Worm (Caenorhabditis elegans) whole organism, young adult: ENCODE measurements around the gene C27A2.8.
A peak's percentile ranks its signal among the peaks of the same experiment; 100 is the strongest.

ENCODE experiments used
- B0019.2 ChIP-seq: fragments of 200-800 bp; sonication (Bioruptor generic); conservative IDR thresholded peaks from 2 replicates; pipeline ENCODE4 v1.3.6; 2022; ENCODE audit warnings: missing genetic modification reagents, missing genetic modification characterization, missing compliant biosample characterization
- B0035.1 ChIP-seq: sonication (generic microtip); optimal IDR thresholded peaks from 2 replicates; lab custom pipeline; 2016; ENCODE audit warnings: missing genetic modification characterization, mild to moderate bottlenecking, missing compliant biosample characterization, missing genotype, missing genetic modification reagents
- T07F8.4 ChIP-seq: sonication (generic microtip); optimal IDR thresholded peaks from 2 replicates; lab custom pipeline; 2016; ENCODE audit warnings: mild to moderate bottlenecking, missing genetic modification characterization, moderate library complexity, missing compliant biosample characterization
- Y67H2A.10 ChIP-seq: fragments of 200-800 bp; sonication (Bioruptor generic); conservative IDR thresholded peaks from 2 replicates; pipeline ENCODE4 v1.3.6; 2022; ENCODE audit warnings: missing genetic modification reagents, missing genetic modification characterization, missing compliant biosample characterization
- Y79H2A.3 ChIP-seq: fragments of 200-800 bp; sonication (Bioruptor generic); conservative IDR thresholded peaks from 2 replicates; pipeline ENCODE4 v1.3.6; 2022; ENCODE audit warnings: missing genetic modification reagents, missing genetic modification characterization, missing compliant biosample characterization
- akir-1 ChIP-seq: fragments of 200-800 bp; sonication (Bioruptor generic); optimal IDR thresholded peaks from 2 replicates; lab custom pipeline; 2018; ENCODE audit warnings: mild to moderate bottlenecking, missing genetic modification characterization, moderate library complexity, missing compliant biosample characterization
- athp-1 ChIP-seq: sonication (generic microtip); optimal IDR thresholded peaks from 2 replicates; lab custom pipeline; 2017; ENCODE audit warnings: mild to moderate bottlenecking, missing genetic modification characterization, missing compliant biosample characterization
- bed-1 ChIP-seq: fragments of 200-800 bp; sonication (Bioruptor generic); IDR thresholded peaks from 2 replicates; pipeline ENCODE4 v1.3.6; 2022; ENCODE audit warnings: missing genetic modification reagents, missing genetic modification characterization, missing compliant biosample characterization
- ccch-3 ChIP-seq: fragments of 200-800 bp; sonication (Bioruptor generic); optimal IDR thresholded peaks from 2 replicates; lab custom pipeline; 2018; ENCODE audit warnings: mild to moderate bottlenecking, missing genetic modification characterization, missing compliant biosample characterization
- cebp-1 ChIP-seq, 2 experiments: fragments of 200-800 bp in 1 of 2; sonication (Bioruptor generic) in 1 of 2; sonication (generic microtip) in 1 of 2; IDR thresholded peaks in 1 of 2; optimal IDR thresholded peaks in 1 of 2; 2 replicates each; pipeline versions ENCODE4 v1.3.6 to Lab custom; 2017 to 2022; ENCODE audit warnings: missing compliant biosample characterization in 2 of 2, missing genetic modification characterization in 2 of 2, mild to moderate bottlenecking in 1 of 2, missing genetic modification reagents in 1 of 2, moderate library complexity in 1 of 2
- ceh-27 ChIP-seq: fragments of 200-800 bp; sonication (Bioruptor generic); optimal IDR thresholded peaks from 2 replicates; lab custom pipeline; 2018; ENCODE audit warnings: mild to moderate bottlenecking, missing genetic modification characterization, moderate library complexity, missing compliant biosample characterization
- hlh-12 ChIP-seq: sonication (generic microtip); optimal IDR thresholded peaks from 2 replicates; lab custom pipeline; 2016; ENCODE audit warnings: missing genetic modification characterization, missing compliant biosample characterization
- hlh-26 ChIP-seq: fragments of 200-800 bp; sonication (Bioruptor generic); conservative IDR thresholded peaks from 2 replicates; pipeline ENCODE4 v1.3.6; 2022; ENCODE audit warnings: missing genetic modification reagents, missing genetic modification characterization, missing compliant biosample characterization
- hmg-1.2 ChIP-seq: fragments of 200-800 bp; sonication (Bioruptor generic); IDR thresholded peaks from 2 replicates; pipeline ENCODE4 v1.3.6; 2022; ENCODE audit warnings: missing genetic modification reagents, missing genetic modification characterization, missing compliant biosample characterization
- lin-40 ChIP-seq: sonication (generic microtip); optimal IDR thresholded peaks from 2 replicates; lab custom pipeline; 2016; ENCODE audit warnings: missing genetic modification characterization, mild to moderate bottlenecking, missing compliant biosample characterization, missing genotype, missing genetic modification reagents
- lsl-1 ChIP-seq: fragments of 200-800 bp; sonication (Bioruptor generic); optimal IDR thresholded peaks from 2 replicates; lab custom pipeline; 2018; ENCODE audit warnings: mild to moderate bottlenecking, missing genetic modification characterization, moderate library complexity, missing compliant biosample characterization
- nfya-2 ChIP-seq: fragments of 200-800 bp; sonication (Bioruptor generic); IDR thresholded peaks from 2 replicates; pipeline ENCODE4 v1.3.6; 2022; ENCODE audit warnings: missing genetic modification reagents, missing genetic modification characterization, missing compliant biosample characterization
- snpc-1.1 ChIP-seq: sonication (generic microtip); optimal IDR thresholded peaks from 2 replicates; lab custom pipeline; 2017; ENCODE audit warnings: missing genetic modification characterization, mild to moderate bottlenecking, missing compliant biosample characterization, antibody characterized with exemption, moderate library complexity, missing genotype, missing genetic modification reagents; ENCODE audit not compliant: insufficient read depth
- tbp1 ChIP-seq: fragments of 200-800 bp; sonication (Bioruptor generic); optimal IDR thresholded peaks from 2 replicates; lab custom pipeline; 2018; ENCODE audit warnings: mild to moderate bottlenecking, missing genetic modification characterization, missing compliant biosample characterization
- tbx-9 ChIP-seq: sonication (generic microtip); optimal IDR thresholded peaks from 2 replicates; lab custom pipeline; 2016; ENCODE audit warnings: borderline replicate concordance, missing genetic modification characterization, inconsistent platforms, missing compliant biosample characterization
- unc-130 ChIP-seq: sonication (generic microtip); optimal IDR thresholded peaks from 2 replicates; lab custom pipeline; 2016; ENCODE audit warnings: missing genetic modification reagents, missing genetic modification characterization, missing compliant biosample characterization
- unc-62 ChIP-seq: fragments of 150-350 bp; optimal IDR thresholded peaks from 2 replicates; lab custom pipeline; 2014; ENCODE audit warnings: missing biosample characterization, missing genetic modification reagents, missing genetic modification characterization
- xnd-1 ChIP-seq: sonication (generic microtip); optimal IDR thresholded peaks from 2 replicates; lab custom pipeline; 2016; ENCODE audit warnings: missing genotype, missing genetic modification reagents, missing genetic modification characterization, missing compliant biosample characterization
- zim-3 ChIP-seq: sonication (generic microtip); optimal IDR thresholded peaks from 2 replicates; lab custom pipeline; 2017; ENCODE audit warnings: mild to moderate bottlenecking, missing genetic modification characterization, moderate library complexity, missing compliant biosample characterization
- ztf-26 ChIP-seq: sonication (generic microtip); optimal IDR thresholded peaks from 2 replicates; lab custom pipeline; 2017; ENCODE audit warnings: missing genetic modification characterization, missing compliant biosample characterization
- ztf-28 ChIP-seq: fragments of 200-800 bp; sonication (Bioruptor generic); IDR thresholded peaks from 2 replicates; pipeline ENCODE4 v1.3.6; 2022; ENCODE audit warnings: missing genetic modification reagents, missing genetic modification characterization, missing compliant biosample characterization

Gene C27A2.8

DNA sequence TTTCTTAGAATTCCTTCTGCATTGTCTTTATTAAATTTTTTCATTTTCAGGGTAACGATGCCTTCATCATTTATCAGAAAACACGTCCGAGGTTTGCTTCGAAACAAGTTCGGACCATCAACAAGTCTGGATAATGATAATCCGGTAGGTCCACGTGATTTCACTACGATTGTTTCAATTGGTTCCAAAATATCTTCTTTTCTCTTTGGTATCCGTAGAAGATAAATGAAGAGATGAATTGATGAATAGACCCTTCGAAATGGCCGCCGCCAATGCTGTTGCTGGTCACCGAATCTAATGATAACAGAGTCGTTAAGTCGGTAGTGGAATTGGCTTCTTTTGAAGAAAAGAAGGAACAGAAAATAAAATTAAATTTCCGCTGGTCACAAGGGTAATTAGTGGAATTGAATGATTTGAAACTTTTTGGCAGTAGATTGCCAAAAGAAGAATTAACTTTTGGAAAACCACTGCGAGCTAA lies 17.9 kb downstream of the C27A2.8 start, which contains the start of gene F33G12.6:
TSS of gene F33G12.6 (plus strand) at position 51 of the 478 bp plus-strand sequence.
- TF ChIP-seq ceh-27 (GFP tag; lab: Kevin White, UChicago) = no peak
- TF ChIP-seq hlh-26 (GFP tag; lab: Robert Waterston, UW) = no peak
- TF ChIP-seq, all 124 proteins: peak for 0

- TF ChIP-seq B0035.1 (tag; lab: Kevin White, UChicago) = no peak
- TF ChIP-seq unc-62 (GFP tag; lab: Kevin White, UChicago) = peak; percentile 37
- TF ChIP-seq ztf-28 (GFP tag; lab: Robert Waterston, UW) = no peak
- no peak for TF ChIP-seq athp-1 (tag; lab: Kevin White, UChicago)
- TF ChIP-seq ccch-3 (GFP tag; lab: Kevin White, UChicago) = no peak
- no peak for TF ChIP-seq akir-1 (GFP tag; lab: Kevin White, UChicago)
- TF ChIP-seq T07F8.4 (tag; lab: Kevin White, UChicago) = no peak
- TF ChIP-seq nfya-2 = no peak
- TF ChIP-seq Y67H2A.10 (GFP tag; lab: Robert Waterston, UW) = no peak
- no peak for TF ChIP-seq Y79H2A.3 (GFP tag; lab: Robert Waterston, UW)
- TF ChIP-seq lin-40 (tag; lab: Kevin White, UChicago) = peak; percentile 45
- no peak for TF ChIP-seq xnd-1
- peak; percentile 47 for TF ChIP-seq ceh-27 (GFP tag; lab: Kevin White, UChicago)
- no peak for TF ChIP-seq bed-1
Observed at ce11 chrII:5049249-5049648, 18.6 kb downstream of the C27A2.8 start.

ce11 chrII:5048185-5048795 lies 19.6 kb downstream of the C27A2.8 start:
- TF ChIP-seq xnd-1 = no peak
- TF ChIP-seq ztf-26 (tag; lab: Kevin White, UChicago) = no peak

DNA sequence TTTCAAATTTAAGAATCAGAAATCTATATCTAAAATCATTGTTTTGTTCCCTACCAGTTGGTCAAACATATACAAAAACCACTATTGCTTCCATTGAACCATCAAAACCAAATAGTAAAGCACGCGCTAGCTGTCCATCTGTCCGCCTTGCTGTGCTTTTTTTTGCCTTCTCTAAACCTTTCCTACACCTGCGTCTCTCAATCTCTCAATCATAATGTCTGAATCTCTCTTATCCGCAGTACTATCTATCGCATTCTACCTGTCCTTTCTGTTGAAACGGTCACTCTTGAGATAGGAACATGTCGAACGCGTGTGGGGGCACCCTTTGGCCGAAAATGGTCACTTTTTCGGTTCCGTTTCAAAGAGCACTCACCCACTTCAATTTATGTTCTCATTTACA lies 20.6 kb downstream of the C27A2.8 start:
- TF ChIP-seq hmg-1.2 (GFP tag; lab: Robert Waterston, UW) = peak; percentile 70; the same call in 1 of the 2 replicates
- no peak for TF ChIP-seq tbx-9 (tag; lab: Kevin White, UChicago)
- no peak for TF ChIP-seq cebp-1 (GFP tag; IDR thresholded peaks at IDR 0.05; lab: Robert Waterston, UW)
- TF ChIP-seq cebp-1 (tag; optimal IDR thresholded peaks at IDR 0.05; lab: Kevin White, UChicago) = peak; percentile 19

ce11 chrII:5046209-5047200 lies 21.3 kb downstream of the C27A2.8 start:
- TF ChIP-seq zim-3 (tag; lab: Kevin White, UChicago) (no peak), snpc-1.1 (no peak), hlh-12 (tag; lab: Kevin White, UChicago) (no peak), B0019.2 (GFP tag; lab: Robert Waterston, UW) (no peak), tbp1 (no peak), lsl-1 (GFP tag; lab: Kevin White, UChicago) (no peak), ztf-28 (GFP tag; lab: Robert Waterston, UW) (no peak), unc-130 (GFP tag; lab: Kevin White, UChicago) (no peak)
- TF ChIP-seq, all 124 proteins: peak for 0
